Fruit fly (Drosophila melanogaster) whole organism, pupa: ENCODE data around the gene Nepl17.
A peak's percentile ranks its signal among the peaks of the same experiment; 100 is the strongest.

ENCODE experiments used
- CG10348 ChIP-seq: fragments of 200-800 bp; sonication (Bioruptor generic); IDR thresholded peaks from 2 replicates; pipeline ENCODE4 v1.3.6; 2022; ENCODE audit warnings: missing biosample characterization, missing genetic modification characterization
- CG12605 ChIP-seq: fragments of 200-800 bp; sonication (Bioruptor generic); IDR thresholded peaks from 2 replicates; pipeline ENCODE4 v1.3.6; 2022; ENCODE audit warnings: missing biosample characterization, missing genetic modification characterization
- CG13204 ChIP-seq: fragments of 200-800 bp; sonication (Bioruptor generic); optimal IDR thresholded peaks from 2 replicates; lab custom pipeline; 2018; ENCODE audit warnings: missing biosample characterization, mild to moderate bottlenecking, missing genetic modification characterization, moderate library complexity
- CG14655 ChIP-seq: fragments of 200-800 bp; sonication (Bioruptor generic); optimal IDR thresholded peaks from 3 replicates; lab custom pipeline; 2017; ENCODE audit warnings: mild to moderate bottlenecking, missing biosample characterization, missing genetic modification reagents, missing genetic modification characterization
- CG15710 ChIP-seq: fragments of 200-800 bp; sonication (Bioruptor generic); optimal IDR thresholded peaks from 2 replicates; lab custom pipeline; 2018; ENCODE audit warnings: missing biosample characterization, mild to moderate bottlenecking, missing genetic modification characterization, moderate library complexity
- CG17806 ChIP-seq: fragments of 200-800 bp; sonication (Bioruptor generic); optimal IDR thresholded peaks from 2 replicates; lab custom pipeline; 2018; ENCODE audit warnings: missing biosample characterization, mild to moderate bottlenecking, missing genetic modification characterization, moderate library complexity
- CG32121 ChIP-seq: fragments of 200-800 bp; sonication (Bioruptor generic); IDR thresholded peaks from 2 replicates; pipeline ENCODE4 v1.3.6; 2022; ENCODE audit warnings: missing biosample characterization, missing genetic modification characterization
- CG34367 ChIP-seq: fragments of 200-800 bp; sonication (Bioruptor generic); optimal IDR thresholded peaks from 2 replicates; lab custom pipeline; 2018; ENCODE audit warnings: missing biosample characterization, mild to moderate bottlenecking, missing genetic modification characterization
- CG4496 ChIP-seq: fragments of 200-800 bp; sonication (Bioruptor generic); IDR thresholded peaks from 3 replicates; pipeline ENCODE4 v1.3.6; 2022; ENCODE audit warnings: missing biosample characterization, missing genetic modification characterization
- CG8159 ChIP-seq: fragments of 200-800 bp; sonication (Bioruptor generic); optimal IDR thresholded peaks from 3 replicates; lab custom pipeline; 2018; ENCODE audit warnings: missing biosample characterization, mild to moderate bottlenecking, missing genetic modification characterization, moderate library complexity
- CG8301 ChIP-seq: fragments of 200-800 bp; sonication (Bioruptor generic); optimal IDR thresholded peaks from 2 replicates; lab custom pipeline; 2018; ENCODE audit warnings: missing biosample characterization, mild to moderate bottlenecking, missing genetic modification characterization
- CG9948 ChIP-seq: fragments of 200-800 bp; sonication (Bioruptor generic); optimal IDR thresholded peaks from 2 replicates; lab custom pipeline; 2018; ENCODE audit warnings: missing biosample characterization, mild to moderate bottlenecking, missing genetic modification characterization, moderate library complexity
- D1 ChIP-seq: fragments of 200-800 bp; sonication (Bioruptor generic); optimal IDR thresholded peaks from 2 replicates; lab custom pipeline; 2018; ENCODE audit warnings: missing biosample characterization, mild to moderate bottlenecking, missing genetic modification characterization, moderate library complexity
- EcR ChIP-seq: fragments of 200-800 bp; sonication (Bioruptor generic); optimal IDR thresholded peaks from 3 replicates; lab custom pipeline; 2019; ENCODE audit warnings: missing biosample characterization, missing genetic modification characterization, mild to moderate bottlenecking, moderate library complexity, missing genetic modification reagents
- Ets98B ChIP-seq: fragments of 200-800 bp; sonication (Bioruptor generic); IDR thresholded peaks from 2 replicates; pipeline ENCODE4 v1.3.6; 2022; ENCODE audit warnings: missing biosample characterization, missing genetic modification characterization
- Pif1A ChIP-seq: fragments of 200-800 bp; sonication (Bioruptor generic); optimal IDR thresholded peaks from 3 replicates; lab custom pipeline; 2016; ENCODE audit warnings: missing biosample characterization, missing genetic modification characterization
- Pif1B ChIP-seq: fragments of 200-800 bp; sonication (Bioruptor generic); optimal IDR thresholded peaks from 3 replicates; lab custom pipeline; 2016; ENCODE audit warnings: missing biosample characterization, missing genetic modification characterization
- Snoo ChIP-seq: fragments of 200-800 bp; sonication (Bioruptor generic); optimal IDR thresholded peaks from 3 replicates; lab custom pipeline; 2017; ENCODE audit warnings: missing biosample characterization, mild to moderate bottlenecking, missing genetic modification characterization, inconsistent platforms
- fd96Ca ChIP-seq: fragments of 200-800 bp; sonication (Bioruptor generic); IDR thresholded peaks from 3 replicates; pipeline ENCODE4 v1.3.6; 2022; ENCODE audit warnings: missing biosample characterization, missing genetic modification characterization
- gl ChIP-seq: fragments of 200-800 bp; sonication (Bioruptor generic); optimal IDR thresholded peaks from 2 replicates; lab custom pipeline; 2018; ENCODE audit warnings: missing biosample characterization, mild to moderate bottlenecking, missing genetic modification characterization
- rn ChIP-seq: fragments of 200-800 bp; sonication (Bioruptor generic); IDR thresholded peaks from 2 replicates; pipeline ENCODE4 v1.3.6; 2022; ENCODE audit warnings: missing biosample characterization, missing genetic modification characterization

Gene Nepl17

DNA sequence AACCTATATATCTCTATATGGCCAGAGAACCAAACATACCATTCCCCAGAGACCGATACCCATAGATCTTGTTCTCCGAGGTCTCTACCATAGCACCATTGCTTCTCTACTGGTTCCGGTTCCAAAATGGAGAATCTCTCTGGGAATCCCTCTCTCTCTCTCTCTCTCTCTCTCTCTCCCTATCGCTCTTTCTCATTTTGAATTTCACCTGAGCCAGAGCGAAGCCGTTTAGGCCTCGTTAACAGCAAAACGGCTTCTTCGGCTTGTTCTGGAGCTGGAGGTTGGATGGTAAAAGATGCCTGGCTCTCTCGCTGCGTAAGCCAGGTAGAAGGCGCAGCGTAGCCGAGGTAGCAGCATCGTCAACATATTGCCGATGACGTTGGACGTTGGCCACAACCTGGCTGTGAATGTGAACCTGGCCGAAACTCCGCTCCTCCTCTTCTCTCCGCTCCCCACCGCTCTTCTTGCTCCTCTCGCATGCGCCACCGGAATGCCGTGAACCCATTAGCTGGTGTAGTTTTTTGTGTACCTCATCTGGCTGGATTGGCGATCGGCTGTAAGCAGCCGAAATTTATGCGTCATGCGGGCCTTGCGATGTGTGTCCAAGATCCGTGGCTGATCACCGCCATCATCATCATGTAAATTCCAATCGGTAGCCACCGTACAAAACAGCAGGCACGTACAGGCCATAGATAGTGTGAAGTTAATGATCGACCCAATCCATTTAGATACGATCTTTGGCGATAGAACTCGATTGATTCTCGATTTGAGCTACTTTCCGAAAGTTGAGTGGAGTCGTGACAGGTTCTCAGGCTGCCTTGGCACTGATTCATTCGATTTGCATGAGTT, 11.2 kb upstream of the Nepl17 start:
- TF ChIP-seq CG10348 (GFP tag; lab: Robert Waterston, UW) (no peak), CG9948 (no peak), rn (no peak), CG17806 (no peak), gl (tag; lab: Kevin White, UChicago) (no peak), Pif1A (GFP tag; lab: Kevin White, UChicago) (no peak), CG12605 (GFP tag; lab: Robert Waterston, UW) (no peak), CG14655 (GFP tag; lab: Kevin White, UChicago) (no peak), CG4496 (peak; percentile 61; the same call in 2 of the 3 replicates), D1 (tag; lab: Kevin White, UChicago) (no peak), Snoo (no peak), CG13204 (GFP tag; lab: Kevin White, UChicago) (peak; percentile 24), CG32121 (no peak), CG15710 (tag; lab: Kevin White, UChicago) (no peak), Pif1B (peak; percentile 57), CG8301 (tag; lab: Kevin White, UChicago) (no peak), CG34367 (tag; lab: Kevin White, UChicago) (no peak), CG8159 (tag; lab: Kevin White, UChicago) (no peak), EcR (GFP tag; lab: Kevin White, UChicago) (peak; percentile 70), fd96Ca (GFP tag; lab: Robert Waterston, UW) (no peak; the same call in 2 of the 3 replicates), Ets98B (GFP tag; lab: Robert Waterston, UW) (peak; percentile 48; the same call in 1 of the 2 replicates)

DNA sequence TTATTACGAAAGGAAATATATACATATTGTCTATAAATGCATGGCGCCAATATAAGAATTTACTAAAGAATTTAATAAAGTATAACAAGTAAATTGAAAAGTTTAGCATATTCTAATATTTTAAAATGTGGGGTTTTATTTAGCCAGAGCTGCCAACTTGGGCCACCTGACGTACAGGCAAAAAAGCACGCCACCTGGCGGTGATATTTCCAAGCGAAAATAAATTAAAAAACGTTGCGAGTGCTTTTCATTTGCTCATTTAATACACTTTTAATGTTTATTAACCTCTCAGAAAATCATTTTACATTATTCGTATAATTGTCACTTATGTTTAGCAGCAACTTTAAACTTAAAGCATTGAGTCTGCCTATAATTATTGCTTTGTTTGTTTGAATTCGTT, 2.3 kb upstream of the Nepl17 start:
- TF ChIP-seq CG12605 (GFP tag; lab: Robert Waterston, UW) (no peak), fd96Ca (GFP tag; lab: Robert Waterston, UW) (no peak), rn (no peak), Snoo (no peak), EcR (GFP tag; lab: Kevin White, UChicago) (no peak), gl (tag; lab: Kevin White, UChicago) (no peak), CG34367 (tag; lab: Kevin White, UChicago) (no peak), CG13204 (GFP tag; lab: Kevin White, UChicago) (no peak), CG8159 (tag; lab: Kevin White, UChicago) (no peak), CG9948 (no peak), CG14655 (GFP tag; lab: Kevin White, UChicago) (no peak), Pif1A (GFP tag; lab: Kevin White, UChicago) (no peak), CG15710 (tag; lab: Kevin White, UChicago) (no peak), CG10348 (GFP tag; lab: Robert Waterston, UW) (no peak), CG8301 (tag; lab: Kevin White, UChicago) (no peak), CG17806 (no peak), D1 (tag; lab: Kevin White, UChicago) (no peak), Ets98B (GFP tag; lab: Robert Waterston, UW) (no peak)

DNA sequence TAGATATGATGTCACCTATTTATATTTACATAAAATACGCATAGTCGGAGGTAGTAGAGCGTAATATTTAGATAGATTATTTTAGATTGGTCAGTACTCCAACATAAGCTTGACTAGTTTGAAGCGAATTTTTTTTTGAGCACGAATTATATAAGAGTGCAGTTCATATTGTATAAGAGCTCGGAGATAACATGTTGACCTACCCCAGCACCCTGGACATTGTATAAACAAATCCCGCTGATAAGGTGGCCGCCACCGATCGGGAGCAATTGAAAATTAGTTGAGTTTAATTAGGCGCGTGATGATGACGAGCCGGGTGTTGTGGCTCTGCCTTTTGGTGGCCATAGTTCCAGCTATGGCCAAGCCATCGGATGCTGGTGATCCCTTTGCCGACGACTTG, 2.6 kb downstream of the Nepl17 start, which contains the start of gene Nepl18:
Nepl18 (plus strand) TSS at position 277 of the 400 bp plus-strand sequence.
- TF ChIP-seq CG14655 (GFP tag; lab: Kevin White, UChicago) (no peak), CG9948 (no peak), Pif1B (no peak), D1 (tag; lab: Kevin White, UChicago) (no peak), EcR (GFP tag; lab: Kevin White, UChicago) (no peak), CG8301 (tag; lab: Kevin White, UChicago) (no peak), CG17806 (no peak), fd96Ca (GFP tag; lab: Robert Waterston, UW) (no peak)

DNA sequence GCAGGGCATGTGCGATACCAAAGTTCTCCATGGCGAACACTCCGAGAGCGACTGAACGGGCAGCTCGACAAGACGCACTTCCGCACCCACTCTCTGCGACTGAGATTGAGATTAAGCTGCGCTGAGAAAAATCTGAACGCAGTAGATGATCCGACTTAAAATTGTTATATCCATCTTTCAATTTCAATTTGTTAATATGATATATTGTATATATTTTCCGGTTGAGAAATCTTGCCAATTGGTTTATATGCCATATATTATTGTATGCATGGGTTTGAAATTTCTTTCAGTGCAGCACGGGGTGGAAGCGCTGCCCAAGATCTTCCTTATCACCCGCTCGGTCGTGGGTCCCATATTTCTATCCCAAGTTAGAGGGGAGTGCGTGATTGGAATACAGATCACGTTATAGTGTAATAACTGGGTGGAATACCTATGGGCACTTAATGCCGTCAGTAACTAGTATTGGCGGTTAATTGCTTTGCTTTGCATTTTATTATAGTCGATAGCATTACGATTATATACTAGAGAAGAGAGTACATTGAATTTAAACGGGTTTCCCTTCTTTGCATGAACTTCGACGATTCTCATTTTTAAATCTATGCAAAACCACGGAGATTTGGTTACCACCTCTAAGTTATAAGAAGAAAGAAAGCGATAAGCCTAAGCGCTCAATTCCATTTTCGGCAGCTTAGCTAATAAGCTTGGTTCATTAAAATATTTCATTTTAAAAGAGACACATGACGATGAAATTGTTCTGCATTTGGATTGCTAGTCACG, 7.5 kb downstream of the Nepl17 start, which contains the start of the genes Nepl19 and Nepl20:
Nepl19 (minus strand) TSS at position 57 of the 777 bp plus-strand sequence.
Nepl20 (plus strand) TSS at position 727 of the 777 bp plus-strand sequence.
- TF ChIP-seq CG10348 (GFP tag; lab: Robert Waterston, UW) = peak; percentile 65
- TF ChIP-seq EcR (GFP tag; lab: Kevin White, UChicago) = peak; percentile 77
- TF ChIP-seq Snoo = peak; percentile 85
- peak; percentile 85 for TF ChIP-seq CG9948
- TF ChIP-seq CG32121 = peak; percentile 94
- TF ChIP-seq CG4496 = peak; percentile 95
- peak; percentile 84 for TF ChIP-seq Pif1B
- peak; percentile 93 for TF ChIP-seq Ets98B (GFP tag; lab: Robert Waterston, UW)
- peak; percentile 91 for TF ChIP-seq CG14655 (GFP tag; lab: Kevin White, UChicago)
- peak; percentile 80 for TF ChIP-seq gl (tag; lab: Kevin White, UChicago)
- TF ChIP-seq CG13204 (GFP tag; lab: Kevin White, UChicago) = peak; percentile 65
- peak; percentile 79 for TF ChIP-seq rn
- peak; percentile 92 for TF ChIP-seq CG8159 (tag; lab: Kevin White, UChicago)
- peak; percentile 85 for TF ChIP-seq Pif1A (GFP tag; lab: Kevin White, UChicago)
- peak; percentile 89 for TF ChIP-seq CG34367 (tag; lab: Kevin White, UChicago)
- peak; percentile 90 for TF ChIP-seq CG8301 (tag; lab: Kevin White, UChicago)
- TF ChIP-seq D1 (tag; lab: Kevin White, UChicago) = no peak
- peak; percentile 91 for TF ChIP-seq CG12605 (GFP tag; lab: Robert Waterston, UW)
- peak; percentile 92 for TF ChIP-seq fd96Ca (GFP tag; lab: Robert Waterston, UW)
- peak; percentile 89 for TF ChIP-seq CG15710 (tag; lab: Kevin White, UChicago)
- peak; percentile 89 for TF ChIP-seq CG17806
